Worm (Caenorhabditis elegans) whole organism, mixed stage, embryonic: ENCODE data around the gene pqn-75.

ENCODE experiments used
- flh-1 ChIP-seq: fragments of 200-800 bp; sonication (Bioruptor generic); optimal IDR thresholded peaks from 2 replicates; lab custom pipeline; 2018; ENCODE audit warnings: mild to moderate bottlenecking, missing genetic modification characterization, moderate library complexity, missing compliant biosample characterization
- lin-32 ChIP-seq: fragments of 200-800 bp; sonication (Bioruptor generic); optimal IDR thresholded peaks from 2 replicates; lab custom pipeline; 2018; ENCODE audit warnings: mild to moderate bottlenecking, missing genetic modification characterization, missing compliant biosample characterization
- ztf-11 ChIP-seq: fragments of 150-350 bp; optimal IDR thresholded peaks from 2 replicates; lab custom pipeline; 2014; ENCODE audit warnings: missing biosample characterization, missing genetic modification characterization

ce11 chrIV:4030917-4031599, 41.1 kb upstream of the pqn-75 start:
- TF ChIP-seq ztf-11 (tag; lab: Kevin White, UChicago) (no peak), flh-1 (GFP tag; lab: Kevin White, UChicago) (no peak), lin-32 (GFP tag; lab: Kevin White, UChicago) (no peak)
